Worm (Caenorhabditis elegans) whole organism, young adult: ENCODE results near the gene rict-1.

Experiments
- B0035.1 ChIP-seq: sonication (generic microtip); optimal IDR thresholded peaks from 2 replicates; lab custom pipeline; 2016; ENCODE audit warnings: missing genetic modification characterization, mild to moderate bottlenecking, missing compliant biosample characterization, missing genotype, missing genetic modification reagents
- B0336.3 ChIP-seq: fragments of 200-800 bp; sonication (Bioruptor generic); IDR thresholded peaks from 2 replicates; pipeline ENCODE4 v1.3.6; 2022; ENCODE audit warnings: missing genetic modification characterization, missing compliant biosample characterization
- C17E4.6 ChIP-seq: fragments of 200-800 bp; sonication (Bioruptor generic); IDR thresholded peaks from 2 replicates; pipeline ENCODE4 v1.3.6; 2022; ENCODE audit warnings: missing genetic modification reagents, missing genetic modification characterization, missing compliant biosample characterization
- F10E7.11 ChIP-seq: sonication (generic microtip); optimal IDR thresholded peaks from 2 replicates; lab custom pipeline; 2017; ENCODE audit warnings: mild to moderate bottlenecking, missing genetic modification characterization, moderate library complexity, missing compliant biosample characterization
- F23B12.7 ChIP-seq: sonication (generic microtip); optimal IDR thresholded peaks from 2 replicates; lab custom pipeline; 2017; ENCODE audit warnings: missing genetic modification characterization, mild to moderate bottlenecking, missing compliant biosample characterization, antibody characterized with exemption, moderate library complexity; ENCODE audit not compliant: insufficient read depth
- F37B4.10 ChIP-seq: fragments of 200-800 bp; sonication (Bioruptor generic); IDR thresholded peaks from 2 replicates; pipeline ENCODE4 v1.3.6; 2022; ENCODE audit warnings: missing genetic modification characterization, missing compliant biosample characterization
- F55B11.4 ChIP-seq: sonication (generic microtip); optimal IDR thresholded peaks from 2 replicates; lab custom pipeline; 2016; ENCODE audit warnings: missing compliant biosample characterization, missing genetic modification characterization, borderline replicate concordance; ENCODE audit not compliant: insufficient read depth
- T07F8.4 ChIP-seq: sonication (generic microtip); optimal IDR thresholded peaks from 2 replicates; lab custom pipeline; 2016; ENCODE audit warnings: mild to moderate bottlenecking, missing genetic modification characterization, moderate library complexity, missing compliant biosample characterization
- ama-1 ChIP-seq, 3 experiments: fragments of 150-350 bp in 1 of 3; sonication (generic microtip) in 2 of 3; optimal IDR thresholded peaks; 2 replicates each; lab custom pipeline; 2014 to 2018; ENCODE audit warnings: missing biosample characterization in 2 of 3, missing genetic modification characterization in 2 of 3, missing genetic modification reagents in 2 of 3
- aptf-2 ChIP-seq: fragments of 200-800 bp; sonication (Bioruptor generic); conservative IDR thresholded peaks from 2 replicates; pipeline ENCODE4 v1.3.6; 2022; ENCODE audit warnings: missing genetic modification reagents, missing genetic modification characterization, missing compliant biosample characterization
- attf-5 ChIP-seq: fragments of 200-800 bp; sonication (Bioruptor generic); optimal IDR thresholded peaks from 2 replicates; lab custom pipeline; 2018; ENCODE audit warnings: mild to moderate bottlenecking, missing genetic modification characterization, missing compliant biosample characterization
- cebp-1 ChIP-seq, 2 experiments: fragments of 200-800 bp in 1 of 2; sonication (Bioruptor generic) in 1 of 2; sonication (generic microtip) in 1 of 2; IDR thresholded peaks in 1 of 2; optimal IDR thresholded peaks in 1 of 2; 2 replicates each; pipeline versions ENCODE4 v1.3.6 to Lab custom; 2017 to 2022; ENCODE audit warnings: missing compliant biosample characterization in 2 of 2, missing genetic modification characterization in 2 of 2, mild to moderate bottlenecking in 1 of 2, missing genetic modification reagents in 1 of 2, moderate library complexity in 1 of 2
- dox-1 ChIP-seq: fragments of 200-800 bp; sonication (Bioruptor generic); IDR thresholded peaks from 2 replicates; pipeline ENCODE4 v1.3.6; 2022; ENCODE audit warnings: missing genetic modification reagents, missing genetic modification characterization, missing compliant biosample characterization
- him-1 ChIP-seq: sonication (generic microtip); optimal IDR thresholded peaks from 2 replicates; lab custom pipeline; 2016; ENCODE audit warnings: missing genotype, missing genetic modification reagents, missing genetic modification characterization, missing compliant biosample characterization
- let-607 ChIP-seq, 2 experiments: fragments of 200-800 bp in 1 of 2; sonication (Bioruptor generic) in 1 of 2; sonication (generic microtip) in 1 of 2; optimal IDR thresholded peaks; 2 replicates each; lab custom pipeline; 2016 to 2018; ENCODE audit warnings: mild to moderate bottlenecking in 2 of 2, missing compliant biosample characterization in 2 of 2, missing genetic modification characterization in 2 of 2, moderate library complexity in 2 of 2, missing genotype in 1 of 2
- lin-40 ChIP-seq: sonication (generic microtip); optimal IDR thresholded peaks from 2 replicates; lab custom pipeline; 2016; ENCODE audit warnings: missing genetic modification characterization, mild to moderate bottlenecking, missing compliant biosample characterization, missing genotype, missing genetic modification reagents
- lsl-1 ChIP-seq: fragments of 200-800 bp; sonication (Bioruptor generic); optimal IDR thresholded peaks from 2 replicates; lab custom pipeline; 2018; ENCODE audit warnings: mild to moderate bottlenecking, missing genetic modification characterization, moderate library complexity, missing compliant biosample characterization
- madf-10 ChIP-seq: sonication (generic microtip); optimal IDR thresholded peaks from 2 replicates; lab custom pipeline; 2016; ENCODE audit warnings: mild to moderate bottlenecking, missing genetic modification characterization, missing compliant biosample characterization
- madf-8 ChIP-seq: fragments of 200-800 bp; sonication (Bioruptor generic); conservative IDR thresholded peaks from 2 replicates; pipeline ENCODE4 v1.3.6; 2022; ENCODE audit warnings: missing genetic modification reagents, missing genetic modification characterization, missing compliant biosample characterization
- mcd-1 ChIP-seq: fragments of 200-800 bp; sonication (Bioruptor generic); IDR thresholded peaks from 2 replicates; pipeline ENCODE4 v1.3.6; 2022; ENCODE audit warnings: missing genetic modification reagents, missing genetic modification characterization, missing compliant biosample characterization
- nfya-1 ChIP-seq: sonication (generic microtip); optimal IDR thresholded peaks from 2 replicates; lab custom pipeline; 2017; ENCODE audit warnings: antibody characterized with exemption, missing compliant biosample characterization, missing genetic modification characterization, borderline replicate concordance; ENCODE audit not compliant: insufficient read depth
- nfyb-1 ChIP-seq: fragments of 200-800 bp; sonication (Bioruptor generic); IDR thresholded peaks from 2 replicates; pipeline ENCODE4 v1.3.6; 2022; ENCODE audit warnings: missing genetic modification reagents, missing genetic modification characterization, missing compliant biosample characterization
- nhr-120 ChIP-seq: fragments of 200-800 bp; sonication (Bioruptor generic); IDR thresholded peaks from 2 replicates; pipeline ENCODE4 v1.3.6; 2022; ENCODE audit warnings: missing genetic modification characterization, missing compliant biosample characterization
- nhr-80 ChIP-seq: sonication (generic microtip); optimal IDR thresholded peaks from 2 replicates; lab custom pipeline; 2016; ENCODE audit warnings: missing genetic modification characterization, missing compliant biosample characterization
- pha-4 ChIP-seq: fragments of 150-350 bp; sonication (generic microtip); optimal IDR thresholded peaks from 2 replicates; lab custom pipeline; 2014; ENCODE audit warnings: missing biosample characterization, missing genetic modification reagents, missing genetic modification characterization
- repo-1 ChIP-seq: sonication (generic microtip); optimal IDR thresholded peaks from 2 replicates; lab custom pipeline; 2017; ENCODE audit warnings: mild to moderate bottlenecking, missing genetic modification characterization, missing compliant biosample characterization
- sptf-2 ChIP-seq: fragments of 200-800 bp; sonication (Bioruptor generic); optimal IDR thresholded peaks from 2 replicates; lab custom pipeline; 2018; ENCODE audit warnings: mild to moderate bottlenecking, missing genetic modification characterization, missing compliant biosample characterization
- tbp1 ChIP-seq: fragments of 200-800 bp; sonication (Bioruptor generic); optimal IDR thresholded peaks from 2 replicates; lab custom pipeline; 2018; ENCODE audit warnings: mild to moderate bottlenecking, missing genetic modification characterization, missing compliant biosample characterization
- tlf-1 ChIP-seq: fragments of 200-800 bp; sonication (Bioruptor generic); optimal IDR thresholded peaks from 2 replicates; lab custom pipeline; 2018; ENCODE audit warnings: mild to moderate bottlenecking, missing genetic modification characterization, missing compliant biosample characterization
- ztf-18 ChIP-seq: sonication (generic microtip); optimal IDR thresholded peaks from 2 replicates; lab custom pipeline; 2016; ENCODE audit warnings: missing genotype, mild to moderate bottlenecking, missing genetic modification characterization, missing compliant biosample characterization
- ztf-22 ChIP-seq: fragments of 200-800 bp; sonication (Bioruptor generic); optimal IDR thresholded peaks from 2 replicates; lab custom pipeline; 2018; ENCODE audit warnings: mild to moderate bottlenecking, missing genetic modification characterization, moderate library complexity, missing compliant biosample characterization
- ztf-26 ChIP-seq: sonication (generic microtip); optimal IDR thresholded peaks from 2 replicates; lab custom pipeline; 2017; ENCODE audit warnings: missing genetic modification characterization, missing compliant biosample characterization

The rict-1 gene

DNA sequence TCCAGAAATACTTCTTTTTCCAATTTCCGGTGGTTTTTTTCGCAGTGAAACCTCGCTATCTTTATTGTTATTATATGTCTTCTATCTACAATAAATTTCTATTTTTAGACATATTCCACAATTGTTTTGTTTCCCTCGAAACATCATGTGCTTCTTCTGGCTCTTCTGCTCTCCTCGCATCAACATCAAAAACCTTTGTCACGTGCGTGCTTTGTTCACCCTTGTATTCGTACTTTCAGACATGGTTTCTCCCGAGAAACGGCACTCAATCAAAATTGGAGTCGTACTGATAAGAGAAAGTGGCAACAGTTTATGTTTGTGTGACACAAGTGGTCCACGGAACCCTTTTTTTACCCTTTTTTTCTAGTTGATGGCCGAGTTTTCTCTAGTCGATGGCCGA lies 38.9 kb downstream of the rict-1 start (continued):
- TF ChIP-seq mcd-1: no peak
- TF ChIP-seq T07F8.4 (tag; lab: Kevin White, UChicago): no peak
- TF ChIP-seq madf-8: no peak
- peak; percentile 48 for TF ChIP-seq pha-4 (tag; lab: Kevin White, UChicago)
- peak; percentile 17 for TF ChIP-seq repo-1 (tag; lab: Kevin White, UChicago)
- TF ChIP-seq ztf-26 (tag; lab: Kevin White, UChicago): no peak
- TF ChIP-seq cebp-1 (GFP tag; IDR thresholded peaks at IDR 0.05; lab: Robert Waterston, UW): no peak
- TF ChIP-seq cebp-1 (tag; optimal IDR thresholded peaks at IDR 0.05; lab: Kevin White, UChicago): peak; percentile 60
- peak; percentile 5 for TF ChIP-seq ztf-22
- TF ChIP-seq madf-10 (tag; lab: Kevin White, UChicago): peak; percentile 31
- no peak for TF ChIP-seq him-1 (tag; lab: Kevin White, UChicago)
- TF ChIP-seq tlf-1 (GFP tag; lab: Kevin White, UChicago): peak; percentile 67
- TF ChIP-seq, all 124 proteins: peak for 17

DNA sequence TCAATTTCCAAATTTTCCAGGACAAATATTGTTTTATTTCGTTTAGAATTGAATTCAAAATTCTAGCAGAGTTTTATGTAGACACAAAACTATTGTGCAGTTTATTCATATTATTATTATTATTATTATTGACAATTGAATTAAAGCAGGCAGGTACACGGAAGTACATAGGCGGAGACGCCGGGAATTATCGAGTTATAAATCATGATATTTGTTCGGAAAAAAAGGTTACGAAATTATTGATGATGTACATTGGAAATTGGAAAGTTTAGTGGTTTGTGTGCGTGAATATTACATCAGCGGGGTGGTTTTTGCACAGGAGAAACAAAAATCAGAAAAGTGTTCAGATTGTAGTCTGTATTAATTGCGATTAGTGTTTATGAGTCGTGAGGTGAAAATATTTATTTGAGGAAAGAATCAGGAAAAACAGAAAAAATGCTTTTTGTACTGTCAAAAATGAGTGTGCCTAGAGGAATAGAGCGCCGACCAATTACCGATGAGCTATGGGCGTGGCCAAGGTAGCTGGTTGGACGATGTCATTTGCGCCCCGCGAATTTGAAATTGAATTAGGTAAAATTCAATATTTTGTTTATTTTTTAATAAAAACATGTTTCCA lies 40.2 kb downstream of the rict-1 start:
- peak; percentile 21 for TF ChIP-seq attf-5 (GFP tag; lab: Kevin White, UChicago)
- TF ChIP-seq B0035.1 (tag; lab: Kevin White, UChicago): no peak
- TF ChIP-seq nhr-80 (tag; lab: Kevin White, UChicago): peak; percentile 62
- no peak for TF ChIP-seq nhr-120
- peak in 1 of 2 experiments; percentile 26 for TF ChIP-seq let-607 (tag; optimal IDR thresholded peaks at IDR 0.05; lab: Kevin White, UChicago)
- TF ChIP-seq B0336.3 (GFP tag; lab: Robert Waterston, UW): peak; percentile 48; the same call in 1 of the 2 replicates
- TF ChIP-seq cebp-1 (GFP tag; IDR thresholded peaks at IDR 0.05; lab: Robert Waterston, UW): peak; percentile 75; the same call in 1 of the 2 replicates
- peak; percentile 83 for TF ChIP-seq cebp-1 (tag; optimal IDR thresholded peaks at IDR 0.05; lab: Kevin White, UChicago)
- TF ChIP-seq tbp1 (GFP tag; lab: Kevin White, UChicago): peak; percentile 6

DNA sequence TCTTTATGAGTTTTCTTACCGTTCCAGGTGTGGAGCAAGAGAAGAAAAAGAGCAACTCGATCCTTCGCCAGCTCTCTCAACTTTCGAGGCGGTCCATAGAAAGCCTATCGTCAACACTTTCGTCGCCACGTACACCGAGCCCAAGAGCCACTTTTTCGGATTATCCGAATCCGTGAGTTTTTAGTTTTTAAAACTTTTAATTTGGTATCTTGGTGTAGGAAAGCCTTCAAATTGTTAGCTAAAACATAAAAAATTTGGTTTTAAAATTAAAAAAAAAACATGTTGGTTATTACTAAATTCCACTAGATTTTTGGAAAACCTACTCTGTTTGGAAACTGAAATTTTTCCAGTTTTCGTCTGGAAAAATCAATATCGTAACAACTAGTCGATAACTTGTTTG lies 42.9 kb downstream of the rict-1 start:
- TF ChIP-seq let-607 (tag; optimal IDR thresholded peaks at IDR 0.05; lab: Kevin White, UChicago): no peak
- no peak for TF ChIP-seq aptf-2 (GFP tag; lab: Robert Waterston, UW)
- TF ChIP-seq F23B12.7 (tag; lab: Kevin White, UChicago): no peak
- TF ChIP-seq sptf-2: no peak
- TF ChIP-seq F37B4.10 (GFP tag; lab: Robert Waterston, UW): no peak
- no peak for TF ChIP-seq ztf-18 (tag; lab: Kevin White, UChicago)
- no peak for TF ChIP-seq lsl-1
- TF ChIP-seq B0336.3 (GFP tag; lab: Robert Waterston, UW): no peak
- no peak for TF ChIP-seq C17E4.6 (GFP tag; lab: Robert Waterston, UW)
- TF ChIP-seq ama-1 (optimal IDR thresholded peaks at IDR 0.05; lab: Kevin White, UChicago): no peak
- no peak for TF ChIP-seq ama-1 (GFP tag; optimal IDR thresholded peaks at IDR 0.05; lab: Kevin White, UChicago)
- no peak for TF ChIP-seq lin-40 (tag; lab: Kevin White, UChicago)
- TF ChIP-seq dox-1 (GFP tag; lab: Robert Waterston, UW): no peak
- no peak for TF ChIP-seq mcd-1
- TF ChIP-seq nfyb-1 (GFP tag; lab: Robert Waterston, UW): no peak

DNA sequence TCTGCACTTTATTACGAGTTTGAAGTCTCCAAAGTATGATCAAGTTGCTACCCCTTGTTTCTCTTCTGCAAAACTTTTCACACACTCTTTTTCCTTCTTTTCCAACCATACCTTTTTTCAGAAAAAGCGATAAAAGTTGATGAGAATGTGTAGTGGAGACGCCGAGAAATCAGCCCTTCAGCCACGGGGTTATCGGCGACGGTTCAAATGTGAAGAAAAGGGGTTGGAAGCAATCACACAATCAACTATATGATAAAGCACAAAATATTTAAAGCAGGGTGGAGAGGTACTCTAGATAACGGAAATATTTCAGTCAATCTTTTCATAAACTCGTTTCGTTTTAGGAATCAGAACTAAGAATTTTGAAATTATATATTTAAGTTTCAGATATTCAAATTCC lies 43.5 kb downstream of the rict-1 start, which contains the start of gene F42G4.5:
Gene F42G4.5 (plus strand): TSS at position 379 of the 400 bp plus-strand sequence.
- no peak for TF ChIP-seq F10E7.11 (tag; lab: Kevin White, UChicago)
- TF ChIP-seq F55B11.4 (tag; lab: Kevin White, UChicago): no peak
- TF ChIP-seq nhr-80 (tag; lab: Kevin White, UChicago): peak; percentile 93
- no peak for TF ChIP-seq nfya-1 (tag; lab: Kevin White, UChicago)
